Worm (Caenorhabditis elegans) whole organism, mixed stage, embryonic: ENCODE measurements around the gene sre-53.
A peak's percentile ranks its signal among the peaks of the same experiment; 100 is the strongest.

ENCODE experiments used
- bed-3 ChIP-seq: fragments of 200-800 bp; sonication (Bioruptor generic); optimal IDR thresholded peaks from 3 replicates; lab custom pipeline; 2018; ENCODE audit warnings: mild to moderate bottlenecking, missing genetic modification characterization, moderate library complexity, missing compliant biosample characterization
- blmp-1 ChIP-seq: fragments of 150-350 bp; optimal IDR thresholded peaks from 2 replicates; lab custom pipeline; 2014; ENCODE audit warnings: missing biosample characterization, missing genetic modification characterization
- ceh-39 ChIP-seq: fragments of 150-350 bp; optimal IDR thresholded peaks from 2 replicates; lab custom pipeline; 2014; ENCODE audit warnings: missing biosample characterization, missing genetic modification characterization
- ceh-83 ChIP-seq: fragments of 200-800 bp; sonication (Bioruptor generic); optimal IDR thresholded peaks from 2 replicates; lab custom pipeline; 2018; ENCODE audit warnings: mild to moderate bottlenecking, missing genetic modification characterization, missing compliant biosample characterization
- cnd-1 ChIP-seq: fragments of 200-800 bp; sonication (Bioruptor generic); optimal IDR thresholded peaks from 2 replicates; lab custom pipeline; 2018; ENCODE audit warnings: mild to moderate bottlenecking, missing genetic modification characterization, missing compliant biosample characterization
- elt-1 ChIP-seq: sonication (generic microtip); optimal IDR thresholded peaks from 2 replicates; lab custom pipeline; 2017; ENCODE audit warnings: missing genetic modification characterization, mild to moderate bottlenecking, missing compliant biosample characterization, antibody characterized with exemption, moderate library complexity, borderline replicate concordance; ENCODE audit not compliant: insufficient read depth
- flh-1 ChIP-seq: fragments of 200-800 bp; sonication (Bioruptor generic); optimal IDR thresholded peaks from 2 replicates; lab custom pipeline; 2018; ENCODE audit warnings: mild to moderate bottlenecking, missing genetic modification characterization, moderate library complexity, missing compliant biosample characterization
- ham-2 ChIP-seq: fragments of 200-800 bp; sonication (Bioruptor generic); optimal IDR thresholded peaks from 2 replicates; lab custom pipeline; 2018; ENCODE audit warnings: mild to moderate bottlenecking, missing genetic modification characterization, missing compliant biosample characterization
- hlh-1 ChIP-seq: fragments of 150-350 bp; optimal IDR thresholded peaks from 2 replicates; lab custom pipeline; 2014; ENCODE audit warnings: missing biosample characterization, missing genetic modification reagents, missing genetic modification characterization
- lin-13 ChIP-seq: fragments of 150-350 bp; optimal IDR thresholded peaks from 2 replicates; lab custom pipeline; 2014; ENCODE audit warnings: missing biosample characterization, missing genetic modification characterization
- lin-32 ChIP-seq: fragments of 200-800 bp; sonication (Bioruptor generic); optimal IDR thresholded peaks from 2 replicates; lab custom pipeline; 2018; ENCODE audit warnings: mild to moderate bottlenecking, missing genetic modification characterization, missing compliant biosample characterization
- lsy-2 ChIP-seq: fragments of 150-350 bp; optimal IDR thresholded peaks from 2 replicates; lab custom pipeline; 2014; ENCODE audit warnings: missing biosample characterization, missing genetic modification characterization
- mab-5 ChIP-seq: fragments of 150-350 bp; optimal IDR thresholded peaks from 2 replicates; lab custom pipeline; 2014; ENCODE audit warnings: missing biosample characterization, missing genetic modification characterization
- mls-2 ChIP-seq: sonication (generic microtip); optimal IDR thresholded peaks from 2 replicates; lab custom pipeline; 2016; ENCODE audit warnings: mild to moderate bottlenecking, missing genetic modification characterization, moderate library complexity, missing compliant biosample characterization
- nhr-12 ChIP-seq: fragments of 150-350 bp; optimal IDR thresholded peaks from 2 replicates; lab custom pipeline; 2014; ENCODE audit warnings: missing biosample characterization, missing genetic modification characterization
- nhr-2 ChIP-seq: fragments of 150-350 bp; optimal IDR thresholded peaks from 2 replicates; lab custom pipeline; 2014; ENCODE audit warnings: missing biosample characterization, missing genetic modification characterization
- nhr-237 ChIP-seq: fragments of 150-350 bp; optimal IDR thresholded peaks from 2 replicates; lab custom pipeline; 2014; ENCODE audit warnings: missing biosample characterization, missing genetic modification characterization
- nhr-76 ChIP-seq: sonication (generic microtip); optimal IDR thresholded peaks from 2 replicates; lab custom pipeline; 2017; ENCODE audit warnings: missing biosample characterization, missing genetic modification characterization
- pha-4 ChIP-seq: fragments of 150-350 bp; optimal IDR thresholded peaks from 2 replicates; lab custom pipeline; 2018; ENCODE audit warnings: missing biosample characterization, missing genetic modification reagents, missing genetic modification characterization
- sem-2 ChIP-seq: fragments of 200-800 bp; sonication (Bioruptor generic); optimal IDR thresholded peaks from 2 replicates; lab custom pipeline; 2018; ENCODE audit warnings: mild to moderate bottlenecking, missing genetic modification characterization, missing compliant biosample characterization
- snpc-4 ChIP-seq: fragments of 150-350 bp; optimal IDR thresholded peaks from 2 replicates; lab custom pipeline; 2014; ENCODE audit warnings: missing biosample characterization, missing genetic modification characterization
- tbx-8 ChIP-seq: fragments of 200-800 bp; sonication (Bioruptor generic); optimal IDR thresholded peaks from 2 replicates; lab custom pipeline; 2018; ENCODE audit warnings: mild to moderate bottlenecking, missing genetic modification characterization, moderate library complexity, missing compliant biosample characterization
- unc-120 ChIP-seq: sonication (generic microtip); optimal IDR thresholded peaks from 2 replicates; lab custom pipeline; 2017; ENCODE audit warnings: missing genetic modification characterization, missing compliant biosample characterization; ENCODE audit not compliant: poor library complexity, severe bottlenecking
- unc-62 ChIP-seq: fragments of 150-350 bp; optimal IDR thresholded peaks from 2 replicates; lab custom pipeline; 2014; ENCODE audit warnings: missing biosample characterization, missing genetic modification reagents, missing genetic modification characterization
- zip-8 ChIP-seq: fragments of 150-350 bp; optimal IDR thresholded peaks from 2 replicates; lab custom pipeline; 2014; ENCODE audit warnings: missing biosample characterization, missing genetic modification characterization
- ztf-11 ChIP-seq: fragments of 150-350 bp; optimal IDR thresholded peaks from 2 replicates; lab custom pipeline; 2014; ENCODE audit warnings: missing biosample characterization, missing genetic modification characterization

The sre-53 gene

ce11 chrII:12323305-12323704, at the start of gene sre-53:
TSS of gene sre-53 (minus strand) at chrII:12323405.
- no peak for TF ChIP-seq ham-2

ce11 chrII:12369202-12369601, 46.0 kb upstream of the sre-53 start:
- no peak for TF ChIP-seq cnd-1 (tag; lab: Kevin White, UChicago)
- TF ChIP-seq lin-32 (GFP tag; lab: Kevin White, UChicago) = no peak
- TF ChIP-seq mab-5 (tag; lab: Kevin White, UChicago) = no peak
- TF ChIP-seq nhr-76 (tag; lab: Kevin White, UChicago) = no peak
- TF ChIP-seq bed-3 (GFP tag; lab: Kevin White, UChicago) = no peak
- TF ChIP-seq flh-1 = no peak

ce11 chrII:12362262-12362661, 39.1 kb upstream of the sre-53 start:
- TF ChIP-seq unc-120 (no peak), nhr-12 (tag; lab: Kevin White, UChicago) (no peak), cnd-1 (tag; lab: Kevin White, UChicago) (no peak), lin-32 (GFP tag; lab: Kevin White, UChicago) (no peak), ceh-83 (GFP tag; lab: Kevin White, UChicago) (peak; percentile 52), hlh-1 (tag; lab: Kevin White, UChicago) (no peak), flh-1 (no peak), lsy-2 (tag; lab: Kevin White, UChicago) (no peak)

- TF ChIP-seq unc-120 (no peak), hlh-1 (tag; lab: Kevin White, UChicago) (peak; percentile 97), unc-62 (GFP tag; lab: Kevin White, UChicago) (peak; percentile 89)
Observed at ce11 chrII:12353816-12354215, 30.6 kb upstream of the sre-53 start.

ce11 chrII:12353104-12353503, 29.9 kb upstream of the sre-53 start:
- TF ChIP-seq ztf-11 (no peak), flh-1 (no peak), blmp-1 (tag; lab: Kevin White, UChicago) (no peak), sem-2 (no peak), nhr-12 (tag; lab: Kevin White, UChicago) (no peak), zip-8 (tag; lab: Kevin White, UChicago) (no peak), snpc-4 (tag; lab: Kevin White, UChicago) (no peak), hlh-1 (tag; lab: Kevin White, UChicago) (no peak), tbx-8 (GFP tag; lab: Kevin White, UChicago) (no peak), ceh-83 (GFP tag; lab: Kevin White, UChicago) (no peak), nhr-237 (tag; lab: Kevin White, UChicago) (no peak), pha-4 (tag; lab: Kevin White, UChicago) (no peak)
- TF ChIP-seq, all 35 proteins: peak for 0

ce11 chrII:12352115-12352514, 28.9 kb upstream of the sre-53 start, which contains the start of gene ras-1:
TSS of gene ras-1 (minus strand) at chrII:12352243.
- TF ChIP-seq mls-2 (tag; lab: Kevin White, UChicago) (no peak), flh-1 (no peak), ceh-39 (tag; lab: Kevin White, UChicago) (no peak), ceh-83 (GFP tag; lab: Kevin White, UChicago) (no peak), pha-4 (tag; lab: Kevin White, UChicago) (no peak), sem-2 (no peak), nhr-2 (tag; lab: Kevin White, UChicago) (no peak), mab-5 (tag; lab: Kevin White, UChicago) (no peak), elt-1 (tag; lab: Kevin White, UChicago) (no peak), lin-13 (no peak), zip-8 (tag; lab: Kevin White, UChicago) (no peak)

ce11 chrII:12350737-12351275, 27.6 kb upstream of the sre-53 start:
- TF ChIP-seq lsy-2 (tag; lab: Kevin White, UChicago) (peak; percentile 41), ceh-83 (GFP tag; lab: Kevin White, UChicago) (no peak), ceh-39 (tag; lab: Kevin White, UChicago) (no peak), blmp-1 (tag; lab: Kevin White, UChicago) (no peak), ztf-11 (no peak), elt-1 (tag; lab: Kevin White, UChicago) (no peak), sem-2 (no peak), zip-8 (tag; lab: Kevin White, UChicago) (no peak)
